Worm (Caenorhabditis elegans) whole organism, young adult: Measurements from ENCODE around the gene best-12.
"Not testable (repeated sequence)": the region's sequence is repeated elsewhere in the genome, so short reads cannot be mapped to it uniquely, and the experiment has no call there.

Source experiments
- B0261.1 ChIP-seq: sonication (generic microtip); optimal IDR thresholded peaks from 2 replicates; lab custom pipeline; 2016; ENCODE audit warnings: mild to moderate bottlenecking, missing genetic modification characterization, moderate library complexity, missing compliant biosample characterization
- C17E4.6 ChIP-seq: fragments of 200-800 bp; sonication (Bioruptor generic); IDR thresholded peaks from 2 replicates; pipeline ENCODE4 v1.3.6; 2022; ENCODE audit warnings: missing genetic modification reagents, missing genetic modification characterization, missing compliant biosample characterization
- lin-26 ChIP-seq: fragments of 200-800 bp; sonication (Bioruptor generic); IDR thresholded peaks from 2 replicates; pipeline ENCODE4 v1.3.6; 2022; ENCODE audit warnings: missing genetic modification reagents, missing genetic modification characterization, missing compliant biosample characterization
- lin-40 ChIP-seq: sonication (generic microtip); optimal IDR thresholded peaks from 2 replicates; lab custom pipeline; 2016; ENCODE audit warnings: missing genetic modification characterization, mild to moderate bottlenecking, missing compliant biosample characterization, missing genotype, missing genetic modification reagents
- lsl-1 ChIP-seq: fragments of 200-800 bp; sonication (Bioruptor generic); optimal IDR thresholded peaks from 2 replicates; lab custom pipeline; 2018; ENCODE audit warnings: mild to moderate bottlenecking, missing genetic modification characterization, moderate library complexity, missing compliant biosample characterization
- lsy-27 ChIP-seq: sonication (generic microtip); optimal IDR thresholded peaks from 2 replicates; lab custom pipeline; 2017; ENCODE audit warnings: missing genetic modification characterization, mild to moderate bottlenecking, missing compliant biosample characterization, antibody characterized with exemption, missing genotype, borderline replicate concordance; ENCODE audit not compliant: insufficient read depth
- madf-10 ChIP-seq: sonication (generic microtip); optimal IDR thresholded peaks from 2 replicates; lab custom pipeline; 2016; ENCODE audit warnings: mild to moderate bottlenecking, missing genetic modification characterization, missing compliant biosample characterization
- unc-62 ChIP-seq: fragments of 150-350 bp; optimal IDR thresholded peaks from 2 replicates; lab custom pipeline; 2014; ENCODE audit warnings: missing biosample characterization, missing genetic modification reagents, missing genetic modification characterization
- ztf-18 ChIP-seq: sonication (generic microtip); optimal IDR thresholded peaks from 2 replicates; lab custom pipeline; 2016; ENCODE audit warnings: missing genotype, mild to moderate bottlenecking, missing genetic modification characterization, missing compliant biosample characterization

ce11 chrV:16040848-16041247, 8.4 kb upstream of the best-12 start:
- TF ChIP-seq B0261.1; lin-40; unc-62; lin-26 (GFP tag; lab: Robert Waterston, UW); madf-10 (tag; lab: Kevin White, UChicago); lsy-27; C17E4.6; ztf-18 (tag; lab: Kevin White, UChicago); lsl-1 (GFP tag; lab: Kevin White, UChicago): not testable (repeated sequence)
